Worm (Caenorhabditis elegans) whole organism, early embryonic: ENCODE data around the gene enol-1.

Experiments used
- B0310.2 ChIP-seq: sonication (generic microtip); optimal IDR thresholded peaks from 2 replicates; lab custom pipeline; 2016; ENCODE audit warnings: mild to moderate bottlenecking, missing genetic modification characterization, missing compliant biosample characterization
- F13C5.2 ChIP-seq: sonication (generic microtip); optimal IDR thresholded peaks from 2 replicates; lab custom pipeline; 2017; ENCODE audit warnings: mild to moderate bottlenecking, missing genetic modification characterization, inconsistent platforms, missing compliant biosample characterization
- aly-1 ChIP-seq: sonication (generic microtip); optimal IDR thresholded peaks from 2 replicates; lab custom pipeline; 2016; ENCODE audit warnings: missing genetic modification characterization, missing compliant biosample characterization
- ama-1 ChIP-seq: fragments of 150-350 bp; optimal IDR thresholded peaks from 2 replicates; lab custom pipeline; 2014
- ceh-13 ChIP-seq: fragments of 200-800 bp; sonication (Bioruptor generic); optimal IDR thresholded peaks from 2 replicates; lab custom pipeline; 2018; ENCODE audit warnings: mild to moderate bottlenecking, missing genetic modification characterization, missing compliant biosample characterization
- ceh-36 ChIP-seq: sonication (generic microtip); optimal IDR thresholded peaks from 2 replicates; lab custom pipeline; 2016; ENCODE audit warnings: missing genetic modification characterization, inconsistent platforms, missing compliant biosample characterization
- ets-7 ChIP-seq: sonication (generic microtip); optimal IDR thresholded peaks from 2 replicates; lab custom pipeline; 2016; ENCODE audit warnings: missing genotype, missing genetic modification characterization, missing compliant biosample characterization
- flt-1 ChIP-seq: fragments of 200-800 bp; sonication (Bioruptor generic); IDR thresholded peaks from 2 replicates; pipeline ENCODE4 v1.3.6; 2022; ENCODE audit warnings: missing genetic modification characterization, missing compliant biosample characterization
- hmbx-1 ChIP-seq: sonication (generic microtip); optimal IDR thresholded peaks from 2 replicates; lab custom pipeline; 2016; ENCODE audit warnings: mild to moderate bottlenecking, missing genetic modification characterization, missing compliant biosample characterization
- hmg-4 ChIP-seq: fragments of 200-800 bp; sonication (Bioruptor generic); optimal IDR thresholded peaks from 2 replicates; lab custom pipeline; 2018; ENCODE audit warnings: mild to moderate bottlenecking, missing genetic modification characterization, missing compliant biosample characterization
- hnd-1 ChIP-seq: sonication (generic microtip); optimal IDR thresholded peaks from 2 replicates; lab custom pipeline; 2016; ENCODE audit warnings: missing genetic modification characterization, missing compliant biosample characterization
- pes-1 ChIP-seq: fragments of 200-800 bp; sonication (Bioruptor generic); IDR thresholded peaks from 2 replicates; pipeline ENCODE4 v1.3.6; 2022; ENCODE audit warnings: missing genetic modification reagents, missing genetic modification characterization, missing compliant biosample characterization
- scrt-1 ChIP-seq: fragments of 200-800 bp; sonication (Bioruptor generic); IDR thresholded peaks from 2 replicates; pipeline ENCODE4 v1.3.6; 2022; ENCODE audit warnings: missing genetic modification characterization, missing compliant biosample characterization
- sea-1 ChIP-seq: fragments of 200-800 bp; sonication (Bioruptor generic); conservative IDR thresholded peaks from 2 replicates; pipeline ENCODE4 v1.3.6; 2022; ENCODE audit warnings: missing genetic modification characterization, missing compliant biosample characterization
- tbx-11 ChIP-seq: fragments of 200-800 bp; sonication (Bioruptor generic); IDR thresholded peaks from 2 replicates; pipeline ENCODE4 v1.3.6; 2022; ENCODE audit warnings: missing genetic modification characterization, missing compliant biosample characterization
- tbx-37 ChIP-seq: fragments of 200-800 bp; sonication (Bioruptor generic); conservative IDR thresholded peaks from 2 replicates; pipeline ENCODE4 v1.3.6; 2022; ENCODE audit warnings: missing genetic modification reagents, missing genetic modification characterization, missing compliant biosample characterization
- tra-4 ChIP-seq: sonication (generic microtip); optimal IDR thresholded peaks from 2 replicates; lab custom pipeline; 2017; ENCODE audit warnings: missing genetic modification characterization, missing compliant biosample characterization

The enol-1 gene

ce11 chrII:8933693-8934432 is 3.1 kb downstream of the enol-1 start, which contains the start of gene T21B10.3:
T21B10.3 (plus strand) TSS chrII:8934382.
- TF ChIP-seq tra-4 (tag; lab: Kevin White, UChicago) (no peak), hmbx-1 (tag; lab: Kevin White, UChicago) (no peak), ceh-13 (GFP tag; lab: Kevin White, UChicago) (no peak), F13C5.2 (tag; lab: Kevin White, UChicago) (no peak), tbx-37 (GFP tag; lab: Robert Waterston, UW) (no peak), hnd-1 (tag; lab: Kevin White, UChicago) (no peak), scrt-1 (GFP tag; lab: Robert Waterston, UW) (no peak), aly-1 (tag; lab: Kevin White, UChicago) (no peak), tbx-11 (GFP tag; lab: Robert Waterston, UW) (no peak), flt-1 (GFP tag; lab: Robert Waterston, UW) (no peak), B0310.2 (tag; lab: Kevin White, UChicago) (no peak), ets-7 (tag; lab: Kevin White, UChicago) (no peak), sea-1 (no peak), ama-1 (lab: Kevin White, UChicago) (no peak), ceh-36 (tag; lab: Kevin White, UChicago) (no peak)

- TF ChIP-seq aly-1 (tag; lab: Kevin White, UChicago) = no peak
- TF ChIP-seq B0310.2 (tag; lab: Kevin White, UChicago) = no peak
- no peak for TF ChIP-seq pes-1 (GFP tag; lab: Robert Waterston, UW)
- no peak for TF ChIP-seq tbx-11 (GFP tag; lab: Robert Waterston, UW)
- no peak for TF ChIP-seq hmbx-1 (tag; lab: Kevin White, UChicago)
- TF ChIP-seq tra-4 (tag; lab: Kevin White, UChicago) = no peak
- TF ChIP-seq ama-1 (lab: Kevin White, UChicago) = no peak
Observed at ce11 chrII:8938907-8939622, 8.3 kb downstream of the enol-1 start.

- TF ChIP-seq flt-1 (GFP tag; lab: Robert Waterston, UW) (no peak), ceh-13 (GFP tag; lab: Kevin White, UChicago) (no peak), scrt-1 (GFP tag; lab: Robert Waterston, UW) (no peak), ama-1 (lab: Kevin White, UChicago) (no peak), tbx-37 (GFP tag; lab: Robert Waterston, UW) (no peak), hnd-1 (tag; lab: Kevin White, UChicago) (no peak), pes-1 (GFP tag; lab: Robert Waterston, UW) (no peak), hmbx-1 (tag; lab: Kevin White, UChicago) (no peak), B0310.2 (tag; lab: Kevin White, UChicago) (no peak), ceh-36 (tag; lab: Kevin White, UChicago) (no peak), ets-7 (tag; lab: Kevin White, UChicago) (no peak), F13C5.2 (tag; lab: Kevin White, UChicago) (no peak), aly-1 (tag; lab: Kevin White, UChicago) (no peak), hmg-4 (GFP tag; lab: Kevin White, UChicago) (no peak), tra-4 (tag; lab: Kevin White, UChicago) (no peak), sea-1 (no peak), tbx-11 (GFP tag; lab: Robert Waterston, UW) (no peak)
Observed at ce11 chrII:8940362-8940940, 9.7 kb downstream of the enol-1 start, which contains the start of the genes set-17 and T21B10.4. set-17 (minus strand) TSS chrII:8940488. T21B10.4 (plus strand) TSS chrII:8940894.

ce11 chrII:8945167-8945566 is 14.4 kb downstream of the enol-1 start:
- TF ChIP-seq ama-1 (lab: Kevin White, UChicago) = no peak
- no peak for TF ChIP-seq aly-1 (tag; lab: Kevin White, UChicago)
- TF ChIP-seq tbx-37 (GFP tag; lab: Robert Waterston, UW) = no peak

ce11 chrII:8947391-8947790 is 16.6 kb downstream of the enol-1 start, which contains the start of gene cutl-15:
cutl-15 (minus strand) TSS chrII:8947688.
- TF ChIP-seq hnd-1 (tag; lab: Kevin White, UChicago) (no peak), pes-1 (GFP tag; lab: Robert Waterston, UW) (no peak), sea-1 (no peak), flt-1 (GFP tag; lab: Robert Waterston, UW) (no peak), tbx-11 (GFP tag; lab: Robert Waterston, UW) (no peak), scrt-1 (GFP tag; lab: Robert Waterston, UW) (no peak), tbx-37 (GFP tag; lab: Robert Waterston, UW) (no peak), ceh-36 (tag; lab: Kevin White, UChicago) (no peak), aly-1 (tag; lab: Kevin White, UChicago) (no peak), F13C5.2 (tag; lab: Kevin White, UChicago) (no peak), ceh-13 (GFP tag; lab: Kevin White, UChicago) (no peak), ets-7 (tag; lab: Kevin White, UChicago) (no peak), tra-4 (tag; lab: Kevin White, UChicago) (no peak), hmbx-1 (tag; lab: Kevin White, UChicago) (no peak), hmg-4 (GFP tag; lab: Kevin White, UChicago) (no peak), B0310.2 (tag; lab: Kevin White, UChicago) (no peak), ama-1 (lab: Kevin White, UChicago) (no peak)

ce11 chrII:8948640-8949039 is 17.8 kb downstream of the enol-1 start:
- TF ChIP-seq tbx-37 (GFP tag; lab: Robert Waterston, UW) (no peak), hmg-4 (GFP tag; lab: Kevin White, UChicago) (no peak), hmbx-1 (tag; lab: Kevin White, UChicago) (no peak), B0310.2 (tag; lab: Kevin White, UChicago) (no peak), ceh-13 (GFP tag; lab: Kevin White, UChicago) (no peak)
